Worm (Caenorhabditis elegans): Measurements from ENCODE around the gene B0252.5.

DNA sequence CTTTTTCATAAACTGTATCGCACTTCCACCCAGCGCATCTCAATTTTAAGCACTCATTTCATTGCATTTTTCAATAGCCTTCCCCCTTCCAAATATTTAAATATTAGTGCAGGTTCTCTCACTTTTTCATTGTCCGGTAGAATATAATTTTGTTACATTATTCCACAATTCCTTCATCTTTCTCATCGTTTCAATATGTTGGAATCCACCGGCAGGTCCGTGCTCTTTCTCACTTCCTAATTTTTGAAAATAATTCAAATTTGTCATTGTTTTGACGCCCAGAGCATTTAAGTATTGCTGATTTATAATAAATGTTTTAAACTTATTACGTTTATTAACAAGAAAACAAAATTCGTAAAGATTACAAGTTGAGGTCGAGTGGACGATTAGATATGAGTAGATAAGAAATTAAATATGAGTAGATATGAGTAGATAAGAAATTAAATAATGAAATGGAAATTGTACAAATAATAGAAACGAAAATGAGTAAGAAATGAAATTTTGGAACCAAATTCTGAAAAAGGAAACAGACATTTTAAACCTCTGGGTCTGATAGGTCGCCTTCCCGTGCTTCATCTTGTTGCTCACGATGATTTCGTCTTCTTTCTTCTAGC lies 36.5 kb upstream of the B0252.5 start:
- no peak for TF ChIP-seq ama-1 (optimal IDR thresholded peaks at IDR 0.05)
- no peak for TF ChIP-seq lsy-2 (tag; optimal IDR thresholded peaks at IDR 0.05)
- no peak for TF ChIP-seq ceh-82 (tag; optimal IDR thresholded peaks at IDR 0.05)
- TF ChIP-seq unc-39 (tag; optimal IDR thresholded peaks at IDR 0.05), result no peak
- no peak for TF ChIP-seq blmp-1 (tag; optimal IDR thresholded peaks at IDR 0.05; ENCODE audit: insufficient read depth)
- TF ChIP-seq nhr-11 (tag; optimal IDR thresholded peaks at IDR 0.05), result no peak
- no peak for TF ChIP-seq nhr-237 (tag; optimal IDR thresholded peaks at IDR 0.05)
- TF ChIP-seq lin-39 (tag; optimal IDR thresholded peaks at IDR 0.05), result no peak
- TF ChIP-seq snpc-4 (tag; optimal IDR thresholded peaks at IDR 0.05), result no peak
- no peak for TF ChIP-seq ZK546.5 (tag; optimal IDR thresholded peaks at IDR 0.05)

Data from whole organism, L2 larva.